Worm (Caenorhabditis elegans) whole organism, young adult: ENCODE measurements around the gene K02E7.7.
A peak's percentile ranks its signal among the peaks of the same experiment; 100 is the strongest.

Experiments used
- B0035.1 ChIP-seq: sonication (generic microtip); optimal IDR thresholded peaks from 2 replicates; lab custom pipeline; 2016; ENCODE audit warnings: missing genetic modification characterization, mild to moderate bottlenecking, missing compliant biosample characterization, missing genotype, missing genetic modification reagents
- C06A6.2 ChIP-seq: fragments of 200-800 bp; sonication (Bioruptor generic); conservative IDR thresholded peaks from 2 replicates; pipeline ENCODE4 v1.3.6; 2022; ENCODE audit warnings: missing genetic modification characterization, missing compliant biosample characterization
- F10E7.11 ChIP-seq: sonication (generic microtip); optimal IDR thresholded peaks from 2 replicates; lab custom pipeline; 2017; ENCODE audit warnings: mild to moderate bottlenecking, missing genetic modification characterization, moderate library complexity, missing compliant biosample characterization
- T07F8.4 ChIP-seq: sonication (generic microtip); optimal IDR thresholded peaks from 2 replicates; lab custom pipeline; 2016; ENCODE audit warnings: mild to moderate bottlenecking, missing genetic modification characterization, moderate library complexity, missing compliant biosample characterization
- Y67H2A.10 ChIP-seq: fragments of 200-800 bp; sonication (Bioruptor generic); conservative IDR thresholded peaks from 2 replicates; pipeline ENCODE4 v1.3.6; 2022; ENCODE audit warnings: missing genetic modification reagents, missing genetic modification characterization, missing compliant biosample characterization
- ZK185.1 ChIP-seq: sonication (generic microtip); optimal IDR thresholded peaks from 2 replicates; lab custom pipeline; 2016; ENCODE audit warnings: mild to moderate bottlenecking, missing genetic modification characterization, missing compliant biosample characterization; ENCODE audit not compliant: poor library complexity, severe bottlenecking
- aptf-2 ChIP-seq: fragments of 200-800 bp; sonication (Bioruptor generic); conservative IDR thresholded peaks from 2 replicates; pipeline ENCODE4 v1.3.6; 2022; ENCODE audit warnings: missing genetic modification reagents, missing genetic modification characterization, missing compliant biosample characterization
- atf-7 ChIP-seq: sonication (generic microtip); optimal IDR thresholded peaks from 2 replicates; lab custom pipeline; 2017; ENCODE audit warnings: mild to moderate bottlenecking, missing genetic modification characterization, missing compliant biosample characterization
- bed-1 ChIP-seq: fragments of 200-800 bp; sonication (Bioruptor generic); IDR thresholded peaks from 2 replicates; pipeline ENCODE4 v1.3.6; 2022; ENCODE audit warnings: missing genetic modification reagents, missing genetic modification characterization, missing compliant biosample characterization
- cebp-1 ChIP-seq, 2 experiments: fragments of 200-800 bp in 1 of 2; sonication (Bioruptor generic) in 1 of 2; sonication (generic microtip) in 1 of 2; IDR thresholded peaks in 1 of 2; optimal IDR thresholded peaks in 1 of 2; 2 replicates each; pipeline versions ENCODE4 v1.3.6 to Lab custom; 2017 to 2022; ENCODE audit warnings: missing compliant biosample characterization in 2 of 2, missing genetic modification characterization in 2 of 2, mild to moderate bottlenecking in 1 of 2, missing genetic modification reagents in 1 of 2, moderate library complexity in 1 of 2
- ceh-40 ChIP-seq: fragments of 200-800 bp; sonication (Bioruptor generic); IDR thresholded peaks from 2 replicates; pipeline ENCODE4 v1.3.6; 2022; ENCODE audit warnings: missing genetic modification characterization, missing compliant biosample characterization
- ceh-58 ChIP-seq: fragments of 200-800 bp; sonication (Bioruptor generic); IDR thresholded peaks from 2 replicates; pipeline ENCODE4 v1.3.6; 2022; ENCODE audit warnings: missing genetic modification characterization, missing compliant biosample characterization
- ceh-91 ChIP-seq: fragments of 200-800 bp; sonication (Bioruptor generic); IDR thresholded peaks from 2 replicates; pipeline ENCODE4 v1.3.6; 2022; ENCODE audit warnings: missing genetic modification reagents, missing genetic modification characterization, missing compliant biosample characterization
- dox-1 ChIP-seq: fragments of 200-800 bp; sonication (Bioruptor generic); IDR thresholded peaks from 2 replicates; pipeline ENCODE4 v1.3.6; 2022; ENCODE audit warnings: missing genetic modification reagents, missing genetic modification characterization, missing compliant biosample characterization
- dpff-1 ChIP-seq: sonication (generic microtip); optimal IDR thresholded peaks from 2 replicates; lab custom pipeline; 2017; ENCODE audit warnings: mild to moderate bottlenecking, missing genetic modification characterization, missing compliant biosample characterization
- dpl-1 ChIP-seq: fragments of 150-350 bp; optimal IDR thresholded peaks from 2 replicates; lab custom pipeline; 2014; ENCODE audit warnings: missing biosample characterization, missing genetic modification reagents, missing genetic modification characterization
- ets-4 ChIP-seq: fragments of 200-800 bp; sonication (Bioruptor generic); optimal IDR thresholded peaks from 2 replicates; lab custom pipeline; 2018; ENCODE audit warnings: mild to moderate bottlenecking, missing genetic modification characterization, missing compliant biosample characterization
- hmg-1.2 ChIP-seq: fragments of 200-800 bp; sonication (Bioruptor generic); IDR thresholded peaks from 2 replicates; pipeline ENCODE4 v1.3.6; 2022; ENCODE audit warnings: missing genetic modification reagents, missing genetic modification characterization, missing compliant biosample characterization
- lsl-1 ChIP-seq: fragments of 200-800 bp; sonication (Bioruptor generic); optimal IDR thresholded peaks from 2 replicates; lab custom pipeline; 2018; ENCODE audit warnings: mild to moderate bottlenecking, missing genetic modification characterization, moderate library complexity, missing compliant biosample characterization
- mxl-1 ChIP-seq: sonication (generic microtip); optimal IDR thresholded peaks from 2 replicates; lab custom pipeline; 2016; ENCODE audit warnings: missing genetic modification characterization, missing compliant biosample characterization
- nfya-1 ChIP-seq: sonication (generic microtip); optimal IDR thresholded peaks from 2 replicates; lab custom pipeline; 2017; ENCODE audit warnings: antibody characterized with exemption, missing compliant biosample characterization, missing genetic modification characterization, borderline replicate concordance; ENCODE audit not compliant: insufficient read depth
- nfya-2 ChIP-seq: fragments of 200-800 bp; sonication (Bioruptor generic); IDR thresholded peaks from 2 replicates; pipeline ENCODE4 v1.3.6; 2022; ENCODE audit warnings: missing genetic modification reagents, missing genetic modification characterization, missing compliant biosample characterization
- nhr-179 ChIP-seq: sonication (generic microtip); optimal IDR thresholded peaks from 2 replicates; lab custom pipeline; 2016; ENCODE audit warnings: mild to moderate bottlenecking, missing genetic modification characterization, missing compliant biosample characterization
- nhr-27 ChIP-seq: fragments of 200-800 bp; sonication (Bioruptor generic); optimal IDR thresholded peaks from 2 replicates; lab custom pipeline; 2018; ENCODE audit warnings: mild to moderate bottlenecking, missing genetic modification characterization, moderate library complexity, missing compliant biosample characterization
- nhr-80 ChIP-seq: sonication (generic microtip); optimal IDR thresholded peaks from 2 replicates; lab custom pipeline; 2016; ENCODE audit warnings: missing genetic modification characterization, missing compliant biosample characterization
- nhr-90 ChIP-seq: sonication (generic microtip); optimal IDR thresholded peaks from 2 replicates; lab custom pipeline; 2016; ENCODE audit warnings: missing genotype, mild to moderate bottlenecking, missing genetic modification characterization, missing compliant biosample characterization
- pbrm-1 ChIP-seq: fragments of 200-800 bp; sonication (Bioruptor generic); IDR thresholded peaks from 2 replicates; pipeline ENCODE4 v1.3.6; 2022; ENCODE audit warnings: missing genetic modification reagents, missing genetic modification characterization, missing compliant biosample characterization
- pha-4 ChIP-seq: fragments of 150-350 bp; sonication (generic microtip); optimal IDR thresholded peaks from 2 replicates; lab custom pipeline; 2014; ENCODE audit warnings: missing biosample characterization, missing genetic modification reagents, missing genetic modification characterization
- rpc-1 ChIP-seq, 2 experiments: fragments of 150-350 bp in 1 of 2; sonication (generic microtip) in 1 of 2; optimal IDR thresholded peaks; 2 replicates each; lab custom pipeline; 2014 to 2018; ENCODE audit warnings: missing biosample characterization in 1 of 2, missing genetic modification characterization in 1 of 2, missing genetic modification reagents in 1 of 2, missing genotype in 1 of 2
- tbp1 ChIP-seq: fragments of 200-800 bp; sonication (Bioruptor generic); optimal IDR thresholded peaks from 2 replicates; lab custom pipeline; 2018; ENCODE audit warnings: mild to moderate bottlenecking, missing genetic modification characterization, missing compliant biosample characterization
- unc-62 ChIP-seq: fragments of 150-350 bp; optimal IDR thresholded peaks from 2 replicates; lab custom pipeline; 2014; ENCODE audit warnings: missing biosample characterization, missing genetic modification reagents, missing genetic modification characterization
- xnd-1 ChIP-seq: sonication (generic microtip); optimal IDR thresholded peaks from 2 replicates; lab custom pipeline; 2016; ENCODE audit warnings: missing genotype, missing genetic modification reagents, missing genetic modification characterization, missing compliant biosample characterization
- zfh-2 ChIP-seq: fragments of 200-800 bp; sonication (Bioruptor generic); conservative IDR thresholded peaks from 2 replicates; pipeline ENCODE4 v1.3.6; 2022; ENCODE audit warnings: missing genetic modification reagents, missing genetic modification characterization, missing compliant biosample characterization
- ztf-18 ChIP-seq: sonication (generic microtip); optimal IDR thresholded peaks from 2 replicates; lab custom pipeline; 2016; ENCODE audit warnings: missing genotype, mild to moderate bottlenecking, missing genetic modification characterization, missing compliant biosample characterization
- ztf-22 ChIP-seq: fragments of 200-800 bp; sonication (Bioruptor generic); optimal IDR thresholded peaks from 2 replicates; lab custom pipeline; 2018; ENCODE audit warnings: mild to moderate bottlenecking, missing genetic modification characterization, moderate library complexity, missing compliant biosample characterization
- ztf-28 ChIP-seq: fragments of 200-800 bp; sonication (Bioruptor generic); IDR thresholded peaks from 2 replicates; pipeline ENCODE4 v1.3.6; 2022; ENCODE audit warnings: missing genetic modification reagents, missing genetic modification characterization, missing compliant biosample characterization
- ztf-6 ChIP-seq: fragments of 200-800 bp; sonication (Bioruptor generic); IDR thresholded peaks from 2 replicates; pipeline ENCODE4 v1.3.6; 2022; ENCODE audit warnings: missing genetic modification reagents, missing genetic modification characterization, missing compliant biosample characterization

Gene K02E7.7

ce11 chrII:1090743-1091142 lies 35.9 kb downstream of the K02E7.7 start:
- TF ChIP-seq ztf-28 (GFP tag; lab: Robert Waterston, UW) (no peak), xnd-1 (tag; lab: Kevin White, UChicago) (no peak), nfya-2 (GFP tag; lab: Robert Waterston, UW) (no peak), nhr-90 (tag; lab: Kevin White, UChicago) (no peak), nhr-179 (tag; lab: Kevin White, UChicago) (no peak), ZK185.1 (tag; lab: Kevin White, UChicago) (no peak), nfya-1 (no peak), dpff-1 (no peak)

ce11 chrII:1091706-1092105 lies 36.9 kb downstream of the K02E7.7 start, which contains the start of gene snf-3:
TSS of gene snf-3 (plus strand) at chrII:1092006.
- TF ChIP-seq zfh-2 (GFP tag; lab: Robert Waterston, UW): no peak
- no peak for TF ChIP-seq ceh-91
- no peak for TF ChIP-seq ztf-18
- no peak for TF ChIP-seq B0035.1 (tag; lab: Kevin White, UChicago)
- no peak for TF ChIP-seq bed-1 (GFP tag; lab: Robert Waterston, UW)
- TF ChIP-seq ZK185.1 (tag; lab: Kevin White, UChicago): no peak
- no peak for TF ChIP-seq hmg-1.2
- TF ChIP-seq nfya-2 (GFP tag; lab: Robert Waterston, UW): no peak
- TF ChIP-seq T07F8.4 (tag; lab: Kevin White, UChicago): no peak
- no peak for TF ChIP-seq nhr-27

- TF ChIP-seq ceh-40 (GFP tag; lab: Robert Waterston, UW) (no peak), ztf-6 (GFP tag; lab: Robert Waterston, UW) (no peak), C06A6.2 (GFP tag; lab: Robert Waterston, UW) (no peak), nhr-90 (tag; lab: Kevin White, UChicago) (no peak)
- TF ChIP-seq, all 124 proteins: peak for 0
These were observed 45.9 kb downstream of the K02E7.7 start, which contains the start of gene pho-14 for ce11 chrII:1100719-1101118. TSS of gene pho-14 (minus strand) at chrII:1100819.

- no peak for TF ChIP-seq pbrm-1 (GFP tag; lab: Robert Waterston, UW)
- TF ChIP-seq nhr-80 (tag; lab: Kevin White, UChicago): peak; percentile 47
- TF ChIP-seq Y67H2A.10 (GFP tag; lab: Robert Waterston, UW): no peak
- no peak for TF ChIP-seq mxl-1 (tag; lab: Kevin White, UChicago)
- peak; percentile 0 for TF ChIP-seq ets-4 (GFP tag; lab: Kevin White, UChicago)
- no peak for TF ChIP-seq C06A6.2 (GFP tag; lab: Robert Waterston, UW)
- TF ChIP-seq nfya-1: no peak
- TF ChIP-seq lsl-1 (GFP tag; lab: Kevin White, UChicago): no peak
These were observed 46.6 kb downstream of the K02E7.7 start for ce11 chrII:1101413-1101812.

- peak; percentile 66 for TF ChIP-seq tbp1 (GFP tag; lab: Kevin White, UChicago)
- no peak for TF ChIP-seq ceh-58
- no peak for TF ChIP-seq aptf-2 (GFP tag; lab: Robert Waterston, UW)
- TF ChIP-seq rpc-1 (optimal IDR thresholded peaks at IDR 0.05; lab: Kevin White, UChicago): peak; percentile 12
- TF ChIP-seq rpc-1 (tag; optimal IDR thresholded peaks at IDR 0.05; lab: Kevin White, UChicago): peak; percentile 55
These were observed 47.4 kb downstream of the K02E7.7 start for ce11 chrII:1102209-1102608.

ce11 chrII:1103484-1104100 lies 48.8 kb downstream of the K02E7.7 start:
- TF ChIP-seq pha-4 (peak; percentile 68), atf-7 (tag; lab: Kevin White, UChicago) (peak; percentile 69), tbp1 (GFP tag; lab: Kevin White, UChicago) (peak; percentile 65), dpl-1 (GFP tag; lab: Kevin White, UChicago) (no peak), F10E7.11 (tag; lab: Kevin White, UChicago) (no peak), nhr-80 (tag; lab: Kevin White, UChicago) (peak; percentile 96), dox-1 (GFP tag; lab: Robert Waterston, UW) (peak; percentile 54; the same call in 1 of the 2 replicates), unc-62 (peak; percentile 55), cebp-1 (GFP tag; IDR thresholded peaks at IDR 0.05; lab: Robert Waterston, UW) (peak; percentile 27; the same call in 1 of the 2 replicates), cebp-1 (tag; optimal IDR thresholded peaks at IDR 0.05; lab: Kevin White, UChicago) (no peak), ets-4 (GFP tag; lab: Kevin White, UChicago) (peak; percentile 83), ztf-22 (GFP tag; lab: Kevin White, UChicago) (peak; percentile 65), rpc-1 (optimal IDR thresholded peaks at IDR 0.05; lab: Kevin White, UChicago) (peak; percentile 13), rpc-1 (tag; optimal IDR thresholded peaks at IDR 0.05; lab: Kevin White, UChicago) (peak; percentile 57), ZK185.1 (tag; lab: Kevin White, UChicago) (no peak)
